Fruit fly (Drosophila melanogaster) whole organism, embryonic: ENCODE results near the gene CG9737.

Experiments used
- Adf1 ChIP-seq: fragments of 200-800 bp; sonication (Bioruptor generic); IDR thresholded peaks from 2 replicates; pipeline ENCODE4 v1.3.6; 2022; ENCODE audit warnings: missing biosample characterization, missing genetic modification characterization
- Atf-2 ChIP-seq: fragments of 200-800 bp; sonication (Bioruptor generic); optimal IDR thresholded peaks from 2 replicates; lab custom pipeline; 2016; ENCODE audit warnings: missing biosample characterization, missing genetic modification characterization
- Atf3 ChIP-seq: fragments of 200-800 bp; sonication (Bioruptor generic); optimal IDR thresholded peaks from 3 replicates; lab custom pipeline; 2016; ENCODE audit warnings: missing biosample characterization, missing genetic modification characterization
- CG10267 ChIP-seq: fragments of 200-800 bp; sonication (Bioruptor generic); optimal IDR thresholded peaks from 2 replicates; lab custom pipeline; 2018; ENCODE audit warnings: missing biosample characterization, mild to moderate bottlenecking, missing genetic modification characterization, moderate library complexity
- CG10321 ChIP-seq: fragments of 200-800 bp; sonication (Bioruptor generic); IDR thresholded peaks from 2 replicates; pipeline ENCODE4 v1.3.6; 2022; ENCODE audit warnings: missing biosample characterization, missing genetic modification characterization
- CG11093 ChIP-seq: fragments of 200-800 bp; sonication (Bioruptor generic); IDR thresholded peaks from 3 replicates; pipeline ENCODE4 v1.3.6; 2022; ENCODE audit warnings: missing biosample characterization, missing genetic modification characterization
- CG12071 ChIP-seq: fragments of 200-800 bp; sonication (Bioruptor generic); optimal IDR thresholded peaks from 3 replicates; lab custom pipeline; 2018; ENCODE audit warnings: missing biosample characterization, mild to moderate bottlenecking, missing genetic modification characterization
- CG1233 ChIP-seq: fragments of 200-800 bp; sonication (Bioruptor generic); optimal IDR thresholded peaks from 4 replicates; lab custom pipeline; 2018; ENCODE audit warnings: missing biosample characterization, mild to moderate bottlenecking, missing genetic modification characterization
- CG14965 ChIP-seq: fragments of 200-800 bp; sonication (Bioruptor generic); optimal IDR thresholded peaks from 2 replicates; lab custom pipeline; 2016; ENCODE audit warnings: missing biosample characterization, missing genetic modification characterization, borderline replicate concordance
- CG15514 ChIP-seq: fragments of 200-800 bp; sonication (Bioruptor generic); optimal IDR thresholded peaks from 3 replicates; lab custom pipeline; 2017; ENCODE audit warnings: missing biosample characterization, missing genetic modification characterization, mild to moderate bottlenecking, moderate library complexity, missing genetic modification reagents
- CG17186 ChIP-seq: fragments of 200-800 bp; sonication (Bioruptor generic); optimal IDR thresholded peaks from 3 replicates; lab custom pipeline; 2017; ENCODE audit warnings: missing biosample characterization, missing genetic modification reagents, missing genetic modification characterization
- CG18764 ChIP-seq: fragments of 200-800 bp; sonication (Bioruptor generic); optimal IDR thresholded peaks from 3 replicates; lab custom pipeline; 2016; ENCODE audit warnings: missing biosample characterization, missing genetic modification characterization
- CG2889 ChIP-seq: fragments of 200-800 bp; sonication (Bioruptor generic); IDR thresholded peaks from 3 replicates; pipeline ENCODE4 v1.3.6; 2022; ENCODE audit warnings: missing biosample characterization, missing genetic modification characterization
- CG31441 ChIP-seq: fragments of 200-800 bp; sonication (Bioruptor generic); IDR thresholded peaks from 2 replicates; pipeline ENCODE4 v1.3.6; 2022; ENCODE audit warnings: missing biosample characterization, missing genetic modification characterization
- CG34376 ChIP-seq: fragments of 200-800 bp; sonication (Bioruptor generic); optimal IDR thresholded peaks from 2 replicates; lab custom pipeline; 2018; ENCODE audit warnings: missing biosample characterization, mild to moderate bottlenecking, missing genetic modification characterization
- CG3838 ChIP-seq: fragments of 200-800 bp; sonication (Bioruptor generic); optimal IDR thresholded peaks from 3 replicates; lab custom pipeline; 2016; ENCODE audit warnings: missing biosample characterization, missing genetic modification characterization
- CG42726 ChIP-seq: fragments of 200-800 bp; sonication (Bioruptor generic); IDR thresholded peaks from 2 replicates; pipeline ENCODE4 v1.3.6; 2022; ENCODE audit warnings: missing biosample characterization, missing genetic modification characterization; ENCODE audit not compliant: partially characterized antibody
- CG4404 ChIP-seq: fragments of 200-800 bp; sonication (Bioruptor generic); IDR thresholded peaks from 2 replicates; pipeline ENCODE4 v1.3.6; 2022; ENCODE audit warnings: missing biosample characterization, missing genetic modification characterization
- CG4424 ChIP-seq: fragments of 200-800 bp; sonication (Bioruptor generic); optimal IDR thresholded peaks from 3 replicates; lab custom pipeline; 2016; ENCODE audit warnings: missing biosample characterization, missing genetic modification characterization
- CG4820 ChIP-seq: fragments of 200-800 bp; sonication (Bioruptor generic); optimal IDR thresholded peaks from 3 replicates; lab custom pipeline; 2016; ENCODE audit warnings: missing biosample characterization, missing genetic modification characterization
- CG4854 ChIP-seq: fragments of 200-800 bp; sonication (Bioruptor generic); optimal IDR thresholded peaks from 2 replicates; lab custom pipeline; 2016; ENCODE audit warnings: missing biosample characterization, missing genetic modification characterization, inconsistent platforms
- CG6175 ChIP-seq: fragments of 200-800 bp; sonication (Bioruptor generic); IDR thresholded peaks from 3 replicates; pipeline ENCODE4 v1.3.6; 2022; ENCODE audit warnings: missing biosample characterization, missing genetic modification characterization
- CG8765 ChIP-seq: fragments of 200-800 bp; sonication (Bioruptor generic); IDR thresholded peaks from 2 replicates; pipeline ENCODE4 v1.3.6; 2022; ENCODE audit warnings: missing biosample characterization, missing genetic modification characterization
- CTCF ChIP-seq: fragments of 200-800 bp; sonication (Bioruptor generic); optimal IDR thresholded peaks from 2 replicates; lab custom pipeline; 2017; ENCODE audit warnings: missing biosample characterization, mild to moderate bottlenecking, missing genetic modification characterization, moderate library complexity
- CoRest ChIP-seq: fragments of 200-800 bp; sonication (Bioruptor generic); optimal IDR thresholded peaks from 3 replicates; lab custom pipeline; 2018; ENCODE audit warnings: missing biosample characterization, mild to moderate bottlenecking, missing genetic modification characterization, moderate library complexity
- D ChIP-seq, 2 experiments: fragments of 200-800 bp in 1 of 2; fragments of >200 bp in 1 of 2; sonication (Bioruptor generic) in 1 of 2; optimal IDR thresholded peaks; 2 replicates in 1 of 2; 3 replicates in 1 of 2; lab custom pipeline; 2017; ENCODE audit warnings: mild to moderate bottlenecking in 1 of 2, missing biosample characterization in 1 of 2, missing genetic modification characterization in 1 of 2, missing genetic modification reagents in 1 of 2
- E2f2 ChIP-seq: fragments of 200-800 bp; sonication (Bioruptor generic); IDR thresholded peaks from 2 replicates; pipeline ENCODE4 v1.3.6; 2022; ENCODE audit warnings: missing biosample characterization, missing genetic modification characterization
- Eip74EF ChIP-seq, 2 experiments: fragments of 200-800 bp in 1 of 2; fragments of >200 bp in 1 of 2; sonication (Bioruptor generic) in 1 of 2; optimal IDR thresholded peaks; 2 replicates each; lab custom pipeline; 2017 to 2019; ENCODE audit warnings: missing biosample characterization in 2 of 2, missing genetic modification characterization in 2 of 2, mild to moderate bottlenecking in 1 of 2, moderate library complexity in 1 of 2
- Fer3 ChIP-seq: fragments of 200-800 bp; sonication (Bioruptor generic); optimal IDR thresholded peaks from 2 replicates; lab custom pipeline; 2018; ENCODE audit warnings: missing biosample characterization, mild to moderate bottlenecking, missing genetic modification characterization, moderate library complexity
- H2.0 ChIP-seq: fragments of 200-800 bp; sonication (Bioruptor generic); IDR thresholded peaks from 2 replicates; pipeline ENCODE4 v1.3.6; 2022; ENCODE audit warnings: missing biosample characterization, missing genetic modification characterization
- Hr78 ChIP-seq, 2 experiments: fragments of 200-800 bp in 1 of 2; fragments of >200 bp in 1 of 2; sonication (Bioruptor generic) in 1 of 2; optimal IDR thresholded peaks; 2 replicates each; lab custom pipeline; 2017 to 2019; ENCODE audit warnings: missing biosample characterization in 2 of 2, missing genetic modification characterization in 2 of 2, mild to moderate bottlenecking in 1 of 2, moderate library complexity in 1 of 2
- Mrtf ChIP-seq: fragments of 200-800 bp; sonication (Bioruptor generic); IDR thresholded peaks from 3 replicates; pipeline ENCODE4 v1.3.6; 2022; ENCODE audit warnings: missing biosample characterization, missing genetic modification characterization
- PHDP ChIP-seq: fragments of 200-800 bp; sonication (Bioruptor generic); optimal IDR thresholded peaks from 3 replicates; lab custom pipeline; 2018; ENCODE audit warnings: missing biosample characterization, mild to moderate bottlenecking, missing genetic modification characterization, moderate library complexity
- Side ChIP-seq: fragments of 200-800 bp; sonication (Bioruptor generic); optimal IDR thresholded peaks from 2 replicates; lab custom pipeline; 2016; ENCODE audit warnings: missing biosample characterization, missing genetic modification characterization
- Sry-β ChIP-seq: fragments of 200-800 bp; sonication (Bioruptor generic); optimal IDR thresholded peaks from 2 replicates; lab custom pipeline; 2018; ENCODE audit warnings: missing biosample characterization, mild to moderate bottlenecking, missing genetic modification characterization, moderate library complexity
- Xrp1 ChIP-seq: fragments of 200-800 bp; sonication (Bioruptor generic); IDR thresholded peaks from 2 replicates; pipeline ENCODE4 v1.3.6; 2022; ENCODE audit warnings: missing biosample characterization, missing genetic modification characterization
- bab2 ChIP-seq: fragments of 200-800 bp; sonication (Bioruptor generic); optimal IDR thresholded peaks from 2 replicates; lab custom pipeline; 2016; ENCODE audit warnings: missing biosample characterization, missing genetic modification characterization
- btn ChIP-seq: fragments of 200-800 bp; sonication (Bioruptor generic); optimal IDR thresholded peaks from 2 replicates; lab custom pipeline; 2016; ENCODE audit warnings: missing biosample characterization, missing genetic modification characterization
- cad ChIP-seq: fragments of >200 bp; optimal IDR thresholded peaks from 2 replicates; lab custom pipeline; 2017; ENCODE audit warnings: missing biosample characterization, missing genetic modification characterization
- en ChIP-seq: fragments of 200-800 bp; sonication (Bioruptor generic); optimal IDR thresholded peaks from 2 replicates; lab custom pipeline; 2016; ENCODE audit warnings: missing biosample characterization, missing genetic modification characterization
- exex ChIP-seq: fragments of 200-800 bp; sonication (Bioruptor generic); optimal IDR thresholded peaks from 4 replicates; lab custom pipeline; 2018; ENCODE audit warnings: missing biosample characterization, mild to moderate bottlenecking, missing genetic modification characterization, moderate library complexity
- gcm2 ChIP-seq: fragments of 200-800 bp; sonication (Bioruptor generic); optimal IDR thresholded peaks from 2 replicates; lab custom pipeline; 2016; ENCODE audit warnings: missing biosample characterization, missing genetic modification characterization
- org-1 ChIP-seq: fragments of 200-800 bp; sonication (Bioruptor generic); optimal IDR thresholded peaks from 2 replicates; lab custom pipeline; 2017; ENCODE audit warnings: missing biosample characterization, missing genetic modification characterization
- pfk ChIP-seq: fragments of 200-800 bp; sonication (Bioruptor generic); optimal IDR thresholded peaks from 2 replicates; lab custom pipeline; 2018; ENCODE audit warnings: missing biosample characterization, mild to moderate bottlenecking, missing genetic modification characterization, moderate library complexity
- sens-2 ChIP-seq: fragments of 200-800 bp; sonication (Bioruptor generic); IDR thresholded peaks from 2 replicates; pipeline ENCODE4 v1.3.6; 2022; ENCODE audit warnings: missing biosample characterization, missing genetic modification characterization
- sima ChIP-seq: fragments of 200-800 bp; sonication (Bioruptor generic); optimal IDR thresholded peaks from 2 replicates; lab custom pipeline; 2016; ENCODE audit warnings: missing biosample characterization, missing genetic modification characterization
- slou ChIP-seq: fragments of 200-800 bp; sonication (Bioruptor generic); optimal IDR thresholded peaks from 3 replicates; lab custom pipeline; 2016; ENCODE audit warnings: missing biosample characterization, missing genetic modification characterization
- sqz ChIP-seq: fragments of 200-800 bp; sonication (Bioruptor generic); optimal IDR thresholded peaks from 3 replicates; lab custom pipeline; 2018; ENCODE audit warnings: missing biosample characterization, mild to moderate bottlenecking, missing genetic modification characterization
- ttk ChIP-seq: fragments of 200-800 bp; sonication (Bioruptor generic); IDR thresholded peaks from 2 replicates; pipeline ENCODE4 v2.1.2; 2022; ENCODE audit warnings: missing biosample characterization, missing genetic modification characterization
- twi ChIP-seq: fragments of 200-800 bp; optimal IDR thresholded peaks from 2 replicates; lab custom pipeline; 2019; ENCODE audit warnings: missing biosample characterization, mild to moderate bottlenecking, missing genetic modification characterization, moderate library complexity
- usp ChIP-seq: fragments of >200 bp; optimal IDR thresholded peaks from 2 replicates; lab custom pipeline; 2017; ENCODE audit warnings: missing biosample characterization, missing genetic modification characterization
- zfh2 ChIP-seq: fragments of 200-800 bp; sonication (Bioruptor generic); optimal IDR thresholded peaks from 2 replicates; lab custom pipeline; 2016; ENCODE audit warnings: missing biosample characterization, missing genetic modification characterization

The CG9737 gene

dm6 chr3R:30263708-30264107, 20.6 kb upstream of the CG9737 start (continued):
- TF ChIP-seq sens-2 (GFP tag; lab: Robert Waterston, UW) (no peak), usp (GFP tag; lab: Kevin White, UChicago) (no peak), Mrtf (GFP tag; lab: Robert Waterston, UW) (no peak), Sry-β (GFP tag; lab: Kevin White, UChicago) (no peak), en (GFP tag; lab: Kevin White, UChicago) (no peak), D (optimal IDR thresholded peaks at IDR 0.05; lab: Kevin White, UChicago) (no peak), D (GFP tag; optimal IDR thresholded peaks at IDR 0.05; lab: Kevin White, UChicago) (no peak), CTCF (GFP tag; lab: Kevin White, UChicago) (no peak), CG8765 (GFP tag; lab: Robert Waterston, UW) (peak; percentile 23; the same call in 1 of the 2 replicates), org-1 (GFP tag; lab: Kevin White, UChicago) (no peak), Adf1 (no peak), twi (tag; lab: Kevin White, UChicago) (peak; percentile 16), pfk (GFP tag; lab: Kevin White, UChicago) (no peak), gcm2 (GFP tag; lab: Kevin White, UChicago) (no peak), CG14965 (GFP tag; lab: Kevin White, UChicago) (no peak), CG42726 (GFP tag; lab: Robert Waterston, UW) (no peak), CG4404 (GFP tag; lab: Robert Waterston, UW) (peak; percentile 57), sima (no peak), ttk (GFP tag; lab: Robert Waterston, UW) (peak; percentile 26; the same call in 1 of the 2 replicates), CG17186 (GFP tag; lab: Kevin White, UChicago) (no peak), Xrp1 (GFP tag; lab: Robert Waterston, UW) (peak; percentile 78), CG11093 (GFP tag; lab: Robert Waterston, UW) (no peak), CG34376 (no peak), Atf-2 (no peak), bab2 (GFP tag; lab: Kevin White, UChicago) (peak; percentile 26), Atf3 (no peak), Side (GFP tag; lab: Kevin White, UChicago) (no peak), cad (GFP tag; lab: Kevin White, UChicago) (no peak), CG4424 (GFP tag; lab: Kevin White, UChicago) (peak; percentile 30), CG31441 (GFP tag; lab: Robert Waterston, UW) (peak; percentile 53; the same call in 1 of the 2 replicates), Hr78 (GFP tag; optimal IDR thresholded peaks at IDR 0.05; lab: Kevin White, UChicago) (no peak), CG15514 (GFP tag; lab: Kevin White, UChicago) (no peak), PHDP (no peak), btn (GFP tag; lab: Kevin White, UChicago) (no peak), CG10267 (tag; lab: Kevin White, UChicago) (peak; percentile 18), H2.0 (no peak), CoRest (tag; lab: Kevin White, UChicago) (peak; percentile 41), Fer3 (no peak), CG6175 (GFP tag; lab: Robert Waterston, UW) (no peak), CG4820 (GFP tag; lab: Kevin White, UChicago) (peak; percentile 14), Eip74EF (GFP tag; optimal IDR thresholded peaks at IDR 0.05; lab: Kevin White, UChicago) (peak in 1 of 2 experiments; percentile 13), CG12071 (GFP tag; lab: Kevin White, UChicago) (no peak), CG1233 (GFP tag; lab: Kevin White, UChicago) (peak; percentile 27), CG18764 (GFP tag; lab: Kevin White, UChicago) (no peak), zfh2 (no peak), CG3838 (GFP tag; lab: Kevin White, UChicago) (no peak), CG2889 (GFP tag; lab: Robert Waterston, UW) (no peak), CG10321 (GFP tag; lab: Robert Waterston, UW) (no peak), exex (no peak), CG4854 (no peak), slou (GFP tag; lab: Kevin White, UChicago) (no peak), sqz (GFP tag; lab: Kevin White, UChicago) (no peak), E2f2 (GFP tag; lab: Robert Waterston, UW) (no peak)
